Worm (Caenorhabditis elegans) whole organism, early embryonic: ENCODE results near the gene W08F4.1.

Experiments used
- aly-1 ChIP-seq: sonication (generic microtip); optimal IDR thresholded peaks from 2 replicates; lab custom pipeline; 2016; ENCODE audit warnings: missing genetic modification characterization, missing compliant biosample characterization
- ama-1 ChIP-seq: fragments of 150-350 bp; optimal IDR thresholded peaks from 2 replicates; lab custom pipeline; 2014
- flt-1 ChIP-seq: fragments of 200-800 bp; sonication (Bioruptor generic); IDR thresholded peaks from 2 replicates; pipeline ENCODE4 v1.3.6; 2022; ENCODE audit warnings: missing genetic modification characterization, missing compliant biosample characterization
- hmg-4 ChIP-seq: fragments of 200-800 bp; sonication (Bioruptor generic); optimal IDR thresholded peaks from 2 replicates; lab custom pipeline; 2018; ENCODE audit warnings: mild to moderate bottlenecking, missing genetic modification characterization, missing compliant biosample characterization
- sea-1 ChIP-seq: fragments of 200-800 bp; sonication (Bioruptor generic); conservative IDR thresholded peaks from 2 replicates; pipeline ENCODE4 v1.3.6; 2022; ENCODE audit warnings: missing genetic modification characterization, missing compliant biosample characterization

DNA sequence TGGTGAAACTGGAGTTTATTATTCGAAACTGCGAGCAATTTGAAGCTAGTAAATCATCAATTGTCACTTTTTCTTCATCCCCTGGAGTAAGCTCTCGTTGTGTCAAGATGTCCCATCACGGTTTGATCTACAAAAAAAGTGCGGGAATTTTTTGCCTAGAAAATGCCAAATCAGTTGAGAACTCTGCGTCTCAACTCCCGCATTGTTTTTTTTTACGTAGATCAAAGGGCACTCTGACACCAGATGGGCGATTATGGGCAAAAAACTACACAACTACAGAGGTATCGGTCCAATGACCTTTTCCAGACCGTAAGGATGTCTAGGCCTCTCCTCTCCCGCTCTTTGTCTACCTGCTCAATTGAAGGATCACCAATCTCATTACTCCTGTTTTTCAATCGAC is 5.8 kb upstream of the W08F4.1 start, which contains the start of gene fbxb-34:
- TF ChIP-seq ama-1 (lab: Kevin White, UChicago) (no peak), flt-1 (no peak), hmg-4 (GFP tag; lab: Kevin White, UChicago) (no peak), sea-1 (GFP tag; lab: Robert Waterston, UW) (no peak), aly-1 (tag; lab: Kevin White, UChicago) (no peak)
